Fruit fly (Drosophila melanogaster): Measurements from ENCODE around the gene Jig.
A peak's percentile ranks its signal among the peaks of the same experiment; 100 is the strongest.

The Jig gene

DNA sequence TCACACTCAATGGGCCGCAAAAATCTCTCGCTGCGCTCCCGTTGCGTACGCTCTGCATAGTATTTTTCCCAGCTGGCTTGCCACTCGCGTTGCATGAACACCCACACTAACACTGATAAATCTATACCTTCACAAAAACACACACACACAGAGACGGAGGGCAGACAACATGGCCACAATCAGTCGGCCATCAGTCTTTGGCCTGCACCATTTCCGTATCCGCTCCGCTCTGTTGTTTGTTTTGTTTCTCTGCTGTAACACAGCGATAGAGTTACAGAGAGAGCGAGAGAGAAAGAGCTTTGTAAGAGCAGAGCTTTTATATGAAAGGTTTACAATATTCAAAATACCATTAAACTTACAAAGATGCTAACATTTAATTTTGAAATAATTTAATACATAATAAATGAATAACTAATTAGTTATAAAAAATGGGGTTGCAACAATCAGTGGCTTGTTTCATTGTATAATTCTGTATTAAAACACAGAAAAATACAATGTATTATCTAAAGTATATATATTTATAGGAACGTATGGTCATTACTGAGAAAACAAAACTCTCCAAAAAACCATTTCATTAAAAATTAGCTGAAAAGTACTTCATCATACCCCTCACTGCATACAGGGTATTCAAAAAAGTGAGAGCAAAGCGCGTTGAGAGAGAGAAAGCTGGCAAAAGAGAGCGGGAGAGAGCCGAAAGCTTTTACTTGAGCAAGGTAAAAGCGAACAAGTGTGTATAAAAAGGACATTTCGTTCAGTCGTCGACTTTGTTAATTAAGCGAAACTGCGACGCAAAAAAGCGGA, 48.4 kb downstream of the Jig start, which contains the start of gene CG14853 (continued):
- TF ChIP-seq sna (GFP tag; IDR thresholded peaks at IDR 0.05; ENCODE audit: partially characterized antibody) (no peak), lbe (GFP tag; optimal IDR thresholded peaks at IDR 0.05) (no peak), MTF-1 (GFP tag; optimal IDR thresholded peaks at IDR 0.05; ENCODE audit: borderline replicate concordance) (peak; percentile 84), CG2120 (GFP tag; optimal IDR thresholded peaks at IDR 0.05) (peak; percentile 77), CG7357 (GFP tag; IDR thresholded peaks at IDR 0.05) (no peak), pzg (GFP tag; optimal IDR thresholded peaks at IDR 0.05) (no peak), CG31365 (tag; optimal IDR thresholded peaks at IDR 0.05) (peak; percentile 66), CG13624 (GFP tag; optimal IDR thresholded peaks at IDR 0.05) (no peak), PHDP (tag; optimal IDR thresholded peaks at IDR 0.05) (peak; percentile 94), Tbp (GFP tag; optimal IDR thresholded peaks at IDR 0.05) (no peak), CG1529 (GFP tag; optimal IDR thresholded peaks at IDR 0.05) (peak; percentile 69), CG17912 (GFP tag; optimal IDR thresholded peaks at IDR 0.05) (peak; percentile 60), Oaz (GFP tag; IDR thresholded peaks at IDR 0.05) (peak; percentile 45; the same call in 1 of the 2 replicates), CG10321 (GFP tag; IDR thresholded peaks at IDR 0.05) (no peak), zfh1 (GFP tag; IDR thresholded peaks at IDR 0.05) (peak; percentile 77), her (GFP tag; optimal IDR thresholded peaks at IDR 0.05) (no peak), Ada2b (GFP tag; IDR thresholded peaks at IDR 0.05) (peak; percentile 53; the same call in 1 of the 2 replicates), CG16813 (GFP tag; IDR thresholded peaks at IDR 0.05; ENCODE audit: partially characterized antibody) (no peak), CG1233 (GFP tag; optimal IDR thresholded peaks at IDR 0.05) (peak; percentile 72), CG15696 (tag; optimal IDR thresholded peaks at IDR 0.05) (no peak), rib (GFP tag; IDR thresholded peaks at IDR 0.05) (peak; percentile 17), CG1602 (GFP tag; optimal IDR thresholded peaks at IDR 0.05) (peak; percentile 81), Adf1 (GFP tag; IDR thresholded peaks at IDR 0.05) (peak; percentile 42; the same call in 1 of the 2 replicates), CG4328 (GFP tag; optimal IDR thresholded peaks at IDR 0.05) (peak; percentile 62), Sox100B (GFP tag; optimal IDR thresholded peaks at IDR 0.05) (peak; percentile 75), shn (GFP tag; optimal IDR thresholded peaks at IDR 0.05) (peak; percentile 9), CG17385 (GFP tag; optimal IDR thresholded peaks at IDR 0.05) (peak; percentile 77), wor (GFP tag; IDR thresholded peaks at IDR 0.05) (peak; percentile 81), Abd-B (GFP tag; optimal IDR thresholded peaks at IDR 0.05) (peak; percentile 72), HmgD (GFP tag; optimal IDR thresholded peaks at IDR 0.05) (no peak), en (GFP tag; optimal IDR thresholded peaks at IDR 0.05) (no peak), Rx (GFP tag; IDR thresholded peaks at IDR 0.05) (peak; percentile 61), Fer2 (tag; optimal IDR thresholded peaks at IDR 0.05) (peak; percentile 25), mirr (GFP tag; optimal IDR thresholded peaks at IDR 0.05) (peak; percentile 78), CG34422 (GFP tag; IDR thresholded peaks at IDR 0.05) (peak; percentile 49; the same call in 2 of the 3 replicates), dysf (GFP tag; IDR thresholded peaks at IDR 0.05) (peak; percentile 79; the same call in 2 of the 3 replicates), ap (GFP tag; IDR thresholded peaks at IDR 0.05) (peak; percentile 79), Doc3 (GFP tag; IDR thresholded peaks at IDR 0.05; ENCODE audit: partially characterized antibody) (no peak), CG12299 (tag; optimal IDR thresholded peaks at IDR 0.05) (no peak), CG42726 (GFP tag; IDR thresholded peaks at IDR 0.05; ENCODE audit: partially characterized antibody) (no peak), CG4617 (GFP tag; optimal IDR thresholded peaks at IDR 0.05; ENCODE audit: borderline replicate concordance) (peak; percentile 44), sc (optimal IDR thresholded peaks at IDR 0.05) (no peak), sc (GFP tag; optimal IDR thresholded peaks at IDR 0.05) (peak; percentile 74), chm (GFP tag; IDR thresholded peaks at IDR 0.05) (peak; percentile 78), CG2202 (tag; optimal IDR thresholded peaks at IDR 0.05) (peak; percentile 12), CG7928 (GFP tag; optimal IDR thresholded peaks at IDR 0.05) (no peak), slbo (GFP tag; IDR thresholded peaks at IDR 0.05) (peak; percentile 91), CG13894 (tag; optimal IDR thresholded peaks at IDR 0.05) (peak; percentile 1), Atf6 (GFP tag; IDR thresholded peaks at IDR 0.05) (peak; percentile 88), CG11247 (GFP tag; IDR thresholded peaks at IDR 0.05) (peak; percentile 46)
